Fruit fly (Drosophila melanogaster): Measurements from ENCODE around the gene FarO.

dm6 chrX:2175956-2176469, 27.7 kb downstream of the FarO start, which contains the start of gene Cyp4d2:
- no peak for TF ChIP-seq ttk (optimal IDR thresholded peaks at IDR 0.05)
- TF ChIP-seq h (optimal IDR thresholded peaks at IDR 0.05), result no peak
- TF ChIP-seq psq (optimal IDR thresholded peaks at IDR 0.05), result no peak
- TF ChIP-seq Sin3A (optimal IDR thresholded peaks at IDR 0.05), result no peak

All from Kc167 (cell line).